Worm (Caenorhabditis elegans) whole organism, late embryonic: ENCODE measurements around the gene clec-164.

ENCODE experiments used
- C08G9.2 ChIP-seq: sonication (generic microtip); optimal IDR thresholded peaks from 2 replicates; lab custom pipeline; 2016; ENCODE audit warnings: mild to moderate bottlenecking, missing genetic modification characterization, moderate library complexity, missing compliant biosample characterization
- pat-9 ChIP-seq: fragments of 200-800 bp; sonication (Bioruptor generic); optimal IDR thresholded peaks from 2 replicates; lab custom pipeline; 2018; ENCODE audit warnings: mild to moderate bottlenecking, missing genetic modification characterization, moderate library complexity, missing compliant biosample characterization
- sox-2 ChIP-seq: fragments of 200-800 bp; sonication (Bioruptor generic); IDR thresholded peaks from 2 replicates; pipeline ENCODE4 v1.3.6; 2022; ENCODE audit warnings: missing genetic modification reagents, missing genetic modification characterization, missing compliant biosample characterization
- syd-9 ChIP-seq: sonication (generic microtip); optimal IDR thresholded peaks from 2 replicates; lab custom pipeline; 2016; ENCODE audit warnings: mild to moderate bottlenecking, missing genetic modification characterization, moderate library complexity, missing compliant biosample characterization
- tbx-2 ChIP-seq: sonication (generic microtip); optimal IDR thresholded peaks from 2 replicates; lab custom pipeline; 2016; ENCODE audit warnings: missing genetic modification characterization, missing compliant biosample characterization

- TF ChIP-seq syd-9 (tag; lab: Kevin White, UChicago) (no peak), sox-2 (GFP tag; lab: Robert Waterston, UW) (no peak), pat-9 (tag; lab: Kevin White, UChicago) (no peak), tbx-2 (tag; lab: Kevin White, UChicago) (no peak), C08G9.2 (tag; lab: Kevin White, UChicago) (no peak)
Measured at ce11 chrIV:719351-719750, 2.9 kb downstream of the clec-164 start, which contains the start of gene Y55F3C.10.
